Fruit fly (Drosophila melanogaster) whole organism, embryonic: ENCODE measurements around the gene Mct1.

ENCODE experiments used
- Ada2b ChIP-seq: fragments of 200-800 bp; sonication (Bioruptor generic); IDR thresholded peaks from 2 replicates; pipeline ENCODE4 v1.3.6; 2022; ENCODE audit warnings: missing biosample characterization, missing genetic modification characterization
- Atf6 ChIP-seq: fragments of 200-800 bp; sonication (Bioruptor generic); IDR thresholded peaks from 2 replicates; pipeline ENCODE4 v1.3.6; 2022; ENCODE audit warnings: missing biosample characterization, missing genetic modification characterization
- CG10209 ChIP-seq: fragments of 200-800 bp; sonication (Bioruptor generic); optimal IDR thresholded peaks from 3 replicates; lab custom pipeline; 2017; ENCODE audit warnings: missing biosample characterization, mild to moderate bottlenecking, missing genetic modification characterization, missing genetic modification reagents
- CG10543 ChIP-seq: fragments of 200-800 bp; sonication (Bioruptor generic); optimal IDR thresholded peaks from 3 replicates; lab custom pipeline; 2017; ENCODE audit warnings: missing biosample characterization, mild to moderate bottlenecking, missing genetic modification characterization, moderate library complexity
- CG11247 ChIP-seq: fragments of 200-800 bp; sonication (Bioruptor generic); IDR thresholded peaks from 2 replicates; pipeline ENCODE4 v1.3.6; 2022; ENCODE audit warnings: missing biosample characterization, missing genetic modification characterization
- CG12769 ChIP-seq: fragments of 200-800 bp; sonication (Bioruptor generic); optimal IDR thresholded peaks from 2 replicates; lab custom pipeline; 2019; ENCODE audit warnings: missing biosample characterization, mild to moderate bottlenecking, missing genetic modification characterization, moderate library complexity
- CG14965 ChIP-seq: fragments of 200-800 bp; sonication (Bioruptor generic); optimal IDR thresholded peaks from 2 replicates; lab custom pipeline; 2016; ENCODE audit warnings: missing biosample characterization, missing genetic modification characterization, borderline replicate concordance
- CG15696 ChIP-seq: fragments of 200-800 bp; sonication (Bioruptor generic); optimal IDR thresholded peaks from 2 replicates; lab custom pipeline; 2019; ENCODE audit warnings: missing biosample characterization, mild to moderate bottlenecking, missing genetic modification characterization, moderate library complexity
- CG17361 ChIP-seq: fragments of 200-800 bp; sonication (Bioruptor generic); IDR thresholded peaks from 3 replicates; pipeline ENCODE4 v1.3.6; 2022; ENCODE audit warnings: missing biosample characterization, missing genetic modification characterization
- CG18262 ChIP-seq: fragments of 200-800 bp; optimal IDR thresholded peaks from 3 replicates; lab custom pipeline; 2019; ENCODE audit warnings: missing biosample characterization, mild to moderate bottlenecking, missing genetic modification characterization, moderate library complexity
- CG2120 ChIP-seq: fragments of 200-800 bp; sonication (Bioruptor generic); optimal IDR thresholded peaks from 3 replicates; lab custom pipeline; 2016; ENCODE audit warnings: missing biosample characterization, missing genetic modification characterization
- CG2202 ChIP-seq: fragments of 200-800 bp; sonication (Bioruptor generic); optimal IDR thresholded peaks from 2 replicates; lab custom pipeline; 2018; ENCODE audit warnings: missing biosample characterization, mild to moderate bottlenecking, missing genetic modification characterization
- CG30431 ChIP-seq: fragments of 200-800 bp; sonication (Bioruptor generic); optimal IDR thresholded peaks from 2 replicates; lab custom pipeline; 2017; ENCODE audit warnings: missing biosample characterization, missing genetic modification characterization
- CG34376 ChIP-seq: fragments of 200-800 bp; sonication (Bioruptor generic); optimal IDR thresholded peaks from 2 replicates; lab custom pipeline; 2018; ENCODE audit warnings: missing biosample characterization, mild to moderate bottlenecking, missing genetic modification characterization
- CG7745 ChIP-seq: fragments of 200-800 bp; sonication (Bioruptor generic); optimal IDR thresholded peaks from 2 replicates; lab custom pipeline; 2018; ENCODE audit warnings: missing biosample characterization, mild to moderate bottlenecking, missing genetic modification characterization, moderate library complexity
- Fer2 ChIP-seq: fragments of 200-800 bp; sonication (Bioruptor generic); optimal IDR thresholded peaks from 2 replicates; lab custom pipeline; 2018; ENCODE audit warnings: missing biosample characterization, mild to moderate bottlenecking, missing genetic modification characterization, moderate library complexity
- HHEX ChIP-seq: fragments of 200-800 bp; sonication (Bioruptor generic); optimal IDR thresholded peaks from 3 replicates; lab custom pipeline; 2017; ENCODE audit warnings: missing biosample characterization, mild to moderate bottlenecking, missing genetic modification characterization, missing genetic modification reagents
- Hr78 ChIP-seq, 2 experiments: fragments of 200-800 bp in 1 of 2; fragments of >200 bp in 1 of 2; sonication (Bioruptor generic) in 1 of 2; optimal IDR thresholded peaks; 2 replicates each; lab custom pipeline; 2017 to 2019; ENCODE audit warnings: missing biosample characterization in 2 of 2, missing genetic modification characterization in 2 of 2, mild to moderate bottlenecking in 1 of 2, moderate library complexity in 1 of 2
- Mrtf ChIP-seq: fragments of 200-800 bp; sonication (Bioruptor generic); IDR thresholded peaks from 3 replicates; pipeline ENCODE4 v1.3.6; 2022; ENCODE audit warnings: missing biosample characterization, missing genetic modification characterization
- Neu2 ChIP-seq: fragments of 200-800 bp; sonication (Bioruptor generic); optimal IDR thresholded peaks from 3 replicates; lab custom pipeline; 2016; ENCODE audit warnings: missing biosample characterization, missing genetic modification characterization, borderline replicate concordance
- Optix ChIP-seq: fragments of 200-800 bp; sonication (Bioruptor generic); IDR thresholded peaks from 3 replicates; pipeline ENCODE4 v1.3.6; 2022; ENCODE audit warnings: missing biosample characterization, missing genetic modification characterization
- Pdp1 ChIP-seq, 2 experiments: fragments of 200-800 bp; sonication (Bioruptor generic); optimal IDR thresholded peaks; 3 replicates each; lab custom pipeline; 2016; ENCODE audit warnings: missing biosample characterization in 2 of 2, missing genetic modification characterization in 2 of 2, mild to moderate bottlenecking in 1 of 2, moderate library complexity in 1 of 2
- Ravus ChIP-seq: fragments of 200-800 bp; sonication (Bioruptor generic); IDR thresholded peaks from 2 replicates; pipeline ENCODE4 v1.3.6; 2022; ENCODE audit warnings: missing biosample characterization, missing genetic modification characterization
- bab2 ChIP-seq: fragments of 200-800 bp; sonication (Bioruptor generic); optimal IDR thresholded peaks from 2 replicates; lab custom pipeline; 2016; ENCODE audit warnings: missing biosample characterization, missing genetic modification characterization
- bsh ChIP-seq, 2 experiments: fragments of 200-800 bp; sonication (Bioruptor generic); optimal IDR thresholded peaks; 2 replicates each; lab custom pipeline; 2017 to 2018; ENCODE audit warnings: mild to moderate bottlenecking in 2 of 2, missing biosample characterization in 2 of 2, missing genetic modification characterization in 2 of 2, moderate library complexity in 1 of 2
- chinmo ChIP-seq: fragments of 200-800 bp; sonication (Bioruptor generic); IDR thresholded peaks from 4 replicates; pipeline ENCODE4 v1.3.6; 2022; ENCODE audit warnings: missing biosample characterization, missing genetic modification characterization; ENCODE audit not compliant: partially characterized antibody
- ftz-f1 ChIP-seq: fragments of 200-800 bp; sonication (Bioruptor generic); optimal IDR thresholded peaks from 2 replicates; lab custom pipeline; 2016; ENCODE audit warnings: missing biosample characterization, missing genetic modification characterization
- gem ChIP-seq: fragments of 200-800 bp; sonication (Bioruptor generic); optimal IDR thresholded peaks from 2 replicates; lab custom pipeline; 2019; ENCODE audit warnings: missing biosample characterization, mild to moderate bottlenecking, missing genetic modification characterization, moderate library complexity
- gsb ChIP-seq: fragments of 200-800 bp; sonication (Bioruptor generic); IDR thresholded peaks from 2 replicates; pipeline ENCODE4 v1.3.6; 2022; ENCODE audit warnings: missing biosample characterization, missing genetic modification characterization
- hb ChIP-seq: fragments of 200-800 bp; sonication (Bioruptor generic); IDR thresholded peaks from 3 replicates; pipeline ENCODE4 v1.3.6; 2022; ENCODE audit warnings: missing biosample characterization, missing genetic modification characterization; ENCODE audit not compliant: partially characterized antibody
- jigr1 ChIP-seq: fragments of 200-800 bp; sonication (Bioruptor generic); IDR thresholded peaks from 3 replicates; pipeline ENCODE4 v1.3.6; 2022; ENCODE audit warnings: missing biosample characterization, missing genetic modification characterization
- mirr ChIP-seq: fragments of 200-800 bp; sonication (Bioruptor generic); optimal IDR thresholded peaks from 3 replicates; lab custom pipeline; 2018; ENCODE audit warnings: missing biosample characterization, mild to moderate bottlenecking, missing genetic modification characterization
- sd ChIP-seq: fragments of 200-800 bp; sonication (Bioruptor generic); optimal IDR thresholded peaks from 3 replicates; lab custom pipeline; 2018; ENCODE audit warnings: missing biosample characterization, mild to moderate bottlenecking, missing genetic modification characterization, moderate library complexity
- slbo ChIP-seq: fragments of 200-800 bp; sonication (Bioruptor generic); IDR thresholded peaks from 2 replicates; pipeline ENCODE4 v1.3.6; 2022; ENCODE audit warnings: missing biosample characterization, missing genetic modification characterization
- sr ChIP-seq: fragments of 200-800 bp; sonication (Bioruptor generic); IDR thresholded peaks from 3 replicates; pipeline ENCODE4 v1.3.6; 2022; ENCODE audit warnings: missing biosample characterization, missing genetic modification characterization
- ssp ChIP-seq: fragments of 200-800 bp; sonication (Bioruptor generic); IDR thresholded peaks from 2 replicates; pipeline ENCODE4 v1.3.6; 2022; ENCODE audit warnings: missing biosample characterization, missing genetic modification characterization
- tna ChIP-seq: fragments of 200-800 bp; sonication (Bioruptor generic); IDR thresholded peaks from 2 replicates; pipeline ENCODE4 v1.3.6; 2022; ENCODE audit warnings: missing biosample characterization, missing genetic modification characterization; ENCODE audit not compliant: partially characterized antibody
- trem ChIP-seq: fragments of 200-800 bp; optimal IDR thresholded peaks from 3 replicates; lab custom pipeline; 2019; ENCODE audit warnings: missing biosample characterization, mild to moderate bottlenecking, missing genetic modification characterization, moderate library complexity
- zen ChIP-seq: fragments of 200-800 bp; sonication (Bioruptor generic); optimal IDR thresholded peaks from 3 replicates; lab custom pipeline; 2018; ENCODE audit warnings: missing biosample characterization, mild to moderate bottlenecking, missing genetic modification characterization, moderate library complexity

Gene Mct1

dm6 chrX:2161020-2161419 lies 28.0 kb upstream of the Mct1 start (continued):
- TF ChIP-seq mirr (peak; percentile 68), tna (GFP tag; lab: Robert Waterston, UW) (no peak), CG15696 (no peak), Mrtf (GFP tag; lab: Robert Waterston, UW) (no peak), Atf6 (GFP tag; lab: Robert Waterston, UW) (no peak), slbo (GFP tag; lab: Robert Waterston, UW) (peak; percentile 52; the same call in 1 of the 2 replicates), gsb (GFP tag; lab: Robert Waterston, UW) (no peak), jigr1 (GFP tag; lab: Robert Waterston, UW) (no peak), CG17361 (GFP tag; lab: Robert Waterston, UW) (no peak), Optix (GFP tag; lab: Robert Waterston, UW) (no peak)

- TF ChIP-seq chinmo (0 out of 4 replicates have a peak, but pooled peaks have one; percentile 11), CG30431 (GFP tag; lab: Kevin White, UChicago) (no peak), sr (GFP tag; lab: Robert Waterston, UW) (0 out of 3 replicates have a peak, but pooled peaks have one; percentile 11), CG7745 (tag; lab: Kevin White, UChicago) (no peak), bsh (GFP tag; optimal IDR thresholded peaks at IDR 0.05; lab: Kevin White, UChicago) (no peak), CG12769 (tag; lab: Kevin White, UChicago) (peak; percentile 86), CG2120 (GFP tag; lab: Kevin White, UChicago) (no peak), Ada2b (GFP tag; lab: Robert Waterston, UW) (no peak), Hr78 (GFP tag; optimal IDR thresholded peaks at IDR 0.05; lab: Kevin White, UChicago) (peak in 1 of 2 experiments; percentile 14), Ravus (GFP tag; lab: Robert Waterston, UW) (no peak), trem (tag; lab: Kevin White, UChicago) (no peak), Neu2 (GFP tag; lab: Kevin White, UChicago) (no peak), sd (tag; lab: Kevin White, UChicago) (peak; percentile 77), Pdp1 (GFP tag; optimal IDR thresholded peaks at IDR 0.05; lab: Kevin White, UChicago) (peak in 1 of 2 experiments; percentile 56), gem (tag; lab: Kevin White, UChicago) (no peak), CG34376 (peak; percentile 12), CG14965 (GFP tag; lab: Kevin White, UChicago) (no peak)
These were observed 26.7 kb upstream of the Mct1 start, which contains the start of the genes Cyp4d1 and CG3630 for dm6 chrX:2162130-2162907. Gene Cyp4d1 (minus strand): TSS chrX:2162180. Gene CG3630 (plus strand): TSS chrX:2162196.

- TF ChIP-seq hb (GFP tag; lab: Robert Waterston, UW): no peak
- peak; percentile 98 for TF ChIP-seq sd (tag; lab: Kevin White, UChicago)
- TF ChIP-seq CG11247: no peak
- no peak for TF ChIP-seq HHEX (GFP tag; lab: Kevin White, UChicago)
- TF ChIP-seq bab2 (GFP tag; lab: Kevin White, UChicago): no peak
- TF ChIP-seq CG2202: no peak
- no peak for TF ChIP-seq CG10209 (GFP tag; lab: Kevin White, UChicago)
- no peak for TF ChIP-seq Fer2
- TF ChIP-seq CG12769 (tag; lab: Kevin White, UChicago): peak; percentile 45
- TF ChIP-seq CG10543 (GFP tag; lab: Kevin White, UChicago): peak; percentile 41
- TF ChIP-seq zen (tag; lab: Kevin White, UChicago): no peak
- TF ChIP-seq CG18262 (tag; lab: Kevin White, UChicago): no peak
- peak; percentile 22 for TF ChIP-seq ftz-f1 (GFP tag; lab: Kevin White, UChicago)
- TF ChIP-seq ssp: no peak
These were observed 25.6 kb upstream of the Mct1 start for dm6 chrX:2163358-2163757.
